Fruit fly (Drosophila melanogaster) whole organism, embryonic: Measurements from ENCODE around the gene HP5.
A peak's percentile ranks its signal among the peaks of the same experiment; 100 is the strongest.

Experiments
- Antp ChIP-seq: fragments of 200-800 bp; sonication (Bioruptor generic); optimal IDR thresholded peaks from 3 replicates; lab custom pipeline; 2016; ENCODE audit warnings: missing biosample characterization, missing genetic modification characterization
- Atf-2 ChIP-seq: fragments of 200-800 bp; sonication (Bioruptor generic); optimal IDR thresholded peaks from 2 replicates; lab custom pipeline; 2016; ENCODE audit warnings: missing biosample characterization, missing genetic modification characterization
- Bgb ChIP-seq: fragments of 200-800 bp; sonication (Bioruptor generic); IDR thresholded peaks from 2 replicates; pipeline ENCODE4 v1.3.6; 2022; ENCODE audit warnings: missing biosample characterization, missing genetic modification characterization; ENCODE audit not compliant: partially characterized antibody
- CG10321 ChIP-seq: fragments of 200-800 bp; sonication (Bioruptor generic); IDR thresholded peaks from 2 replicates; pipeline ENCODE4 v1.3.6; 2022; ENCODE audit warnings: missing biosample characterization, missing genetic modification characterization
- CG10959 ChIP-seq: fragments of 200-800 bp; sonication (Bioruptor generic); IDR thresholded peaks from 2 replicates; pipeline ENCODE4 v1.3.6; 2022; ENCODE audit warnings: missing biosample characterization, missing genetic modification characterization
- CG12155 ChIP-seq: fragments of 200-800 bp; sonication (Bioruptor generic); optimal IDR thresholded peaks from 3 replicates; lab custom pipeline; 2016; ENCODE audit warnings: missing biosample characterization, missing genetic modification characterization
- CG12744 ChIP-seq: fragments of 200-800 bp; sonication (Bioruptor generic); optimal IDR thresholded peaks from 2 replicates; lab custom pipeline; 2016; ENCODE audit warnings: missing biosample characterization, missing genetic modification characterization
- CG13123 ChIP-seq: fragments of 200-800 bp; sonication (Bioruptor generic); optimal IDR thresholded peaks from 2 replicates; lab custom pipeline; 2016; ENCODE audit warnings: missing biosample characterization, missing genetic modification characterization
- CG13424 ChIP-seq: fragments of 200-800 bp; sonication (Bioruptor generic); optimal IDR thresholded peaks from 2 replicates; lab custom pipeline; 2019; ENCODE audit warnings: missing biosample characterization, mild to moderate bottlenecking, missing genetic modification characterization, moderate library complexity
- CG18262 ChIP-seq: fragments of 200-800 bp; optimal IDR thresholded peaks from 3 replicates; lab custom pipeline; 2019; ENCODE audit warnings: missing biosample characterization, mild to moderate bottlenecking, missing genetic modification characterization, moderate library complexity
- CG18599 ChIP-seq: fragments of 200-800 bp; sonication (Bioruptor generic); optimal IDR thresholded peaks from 3 replicates; lab custom pipeline; 2017; ENCODE audit warnings: missing biosample characterization, missing genetic modification characterization, mild to moderate bottlenecking, moderate library complexity, missing genetic modification reagents
- CG33213 ChIP-seq: fragments of 200-800 bp; sonication (Bioruptor generic); optimal IDR thresholded peaks from 3 replicates; lab custom pipeline; 2016; ENCODE audit warnings: missing biosample characterization, missing genetic modification characterization
- CG5180 ChIP-seq: fragments of 200-800 bp; sonication (Bioruptor generic); optimal IDR thresholded peaks from 3 replicates; lab custom pipeline; 2017; ENCODE audit warnings: missing biosample characterization, missing genetic modification characterization, mild to moderate bottlenecking, moderate library complexity, missing genetic modification reagents
- CG6683 ChIP-seq: fragments of 200-800 bp; sonication (Bioruptor generic); optimal IDR thresholded peaks from 2 replicates; lab custom pipeline; 2017; ENCODE audit warnings: missing biosample characterization, mild to moderate bottlenecking, missing genetic modification characterization, missing genetic modification reagents
- CG6765 ChIP-seq: fragments of 200-800 bp; sonication (Bioruptor generic); optimal IDR thresholded peaks from 3 replicates; lab custom pipeline; 2017; ENCODE audit warnings: missing biosample characterization, mild to moderate bottlenecking, missing genetic modification characterization
- CG6854 ChIP-seq: fragments of 200-800 bp; sonication (Bioruptor generic); optimal IDR thresholded peaks from 3 replicates; lab custom pipeline; 2017; ENCODE audit warnings: missing biosample characterization, mild to moderate bottlenecking, missing genetic modification characterization
- CG9797 ChIP-seq: fragments of 200-800 bp; sonication (Bioruptor generic); optimal IDR thresholded peaks from 3 replicates; lab custom pipeline; 2018; ENCODE audit warnings: missing biosample characterization, mild to moderate bottlenecking, missing genetic modification characterization
- CrebB ChIP-seq: fragments of 200-800 bp; sonication (Bioruptor generic); optimal IDR thresholded peaks from 3 replicates; lab custom pipeline; 2018; ENCODE audit warnings: missing biosample characterization, mild to moderate bottlenecking, missing genetic modification characterization
- Hr39 ChIP-seq: fragments of >200 bp; optimal IDR thresholded peaks from 2 replicates; lab custom pipeline; 2017
- Kr ChIP-seq: fragments of 200-800 bp; sonication (Bioruptor generic); optimal IDR thresholded peaks from 2 replicates; lab custom pipeline; 2017; ENCODE audit warnings: missing biosample characterization, mild to moderate bottlenecking, missing genetic modification characterization
- Neu2 ChIP-seq: fragments of 200-800 bp; sonication (Bioruptor generic); optimal IDR thresholded peaks from 3 replicates; lab custom pipeline; 2016; ENCODE audit warnings: missing biosample characterization, missing genetic modification characterization, borderline replicate concordance
- Nf-YA ChIP-seq: fragments of 200-800 bp; sonication (Bioruptor generic); IDR thresholded peaks from 2 replicates; pipeline ENCODE4 v1.3.6; 2022; ENCODE audit warnings: missing biosample characterization, missing genetic modification characterization
- PHDP ChIP-seq: fragments of 200-800 bp; sonication (Bioruptor generic); optimal IDR thresholded peaks from 3 replicates; lab custom pipeline; 2018; ENCODE audit warnings: missing biosample characterization, mild to moderate bottlenecking, missing genetic modification characterization, moderate library complexity
- Rx ChIP-seq: fragments of 200-800 bp; sonication (Bioruptor generic); IDR thresholded peaks from 2 replicates; pipeline ENCODE4 v1.3.6; 2022; ENCODE audit warnings: missing biosample characterization, missing genetic modification characterization
- Sin3A ChIP-seq: fragments of >200 bp; optimal IDR thresholded peaks from 2 replicates; lab custom pipeline; 2018
- ap ChIP-seq: fragments of 200-800 bp; sonication (Bioruptor generic); IDR thresholded peaks from 2 replicates; pipeline ENCODE4 v1.3.6; 2022; ENCODE audit warnings: missing biosample characterization, missing genetic modification characterization
- ara ChIP-seq: fragments of 200-800 bp; sonication (Bioruptor generic); IDR thresholded peaks from 2 replicates; pipeline ENCODE4 v1.3.6; 2022; ENCODE audit warnings: missing biosample characterization, missing genetic modification characterization
- az2 ChIP-seq: fragments of 200-800 bp; sonication (Bioruptor generic); optimal IDR thresholded peaks from 3 replicates; lab custom pipeline; 2016; ENCODE audit warnings: missing biosample characterization, missing genetic modification characterization
- bbx ChIP-seq: fragments of 200-800 bp; sonication (Bioruptor generic); IDR thresholded peaks from 2 replicates; pipeline ENCODE4 v1.3.6; 2022; ENCODE audit warnings: missing biosample characterization, missing genetic modification characterization; ENCODE audit not compliant: partially characterized antibody
- fd3F ChIP-seq: fragments of 200-800 bp; sonication (Bioruptor generic); optimal IDR thresholded peaks from 2 replicates; lab custom pipeline; 2018; ENCODE audit warnings: missing biosample characterization, mild to moderate bottlenecking, missing genetic modification characterization, moderate library complexity
- gcm ChIP-seq: fragments of 200-800 bp; sonication (Bioruptor generic); optimal IDR thresholded peaks from 2 replicates; lab custom pipeline; 2019; ENCODE audit warnings: missing biosample characterization, mild to moderate bottlenecking, missing genetic modification characterization, moderate library complexity
- gro ChIP-seq: fragments of 200-800 bp; sonication (Bioruptor generic); optimal IDR thresholded peaks from 2 replicates; lab custom pipeline; 2016; ENCODE audit warnings: missing biosample characterization, missing genetic modification characterization
- ham ChIP-seq: fragments of 200-800 bp; sonication (Bioruptor generic); IDR thresholded peaks from 2 replicates; pipeline ENCODE4 v1.3.6; 2022; ENCODE audit warnings: missing biosample characterization, missing genetic modification characterization
- hkb ChIP-seq, 2 experiments: fragments of 200-800 bp in 1 of 2; fragments of >200 bp in 1 of 2; sonication (Bioruptor generic) in 1 of 2; IDR thresholded peaks in 1 of 2; optimal IDR thresholded peaks in 1 of 2; 2 replicates each; pipeline versions ENCODE4 v1.3.6 to Lab custom; 2017 to 2022; ENCODE audit warnings: missing biosample characterization in 1 of 2, missing genetic modification characterization in 1 of 2
- mld ChIP-seq: fragments of 200-800 bp; sonication (Bioruptor generic); IDR thresholded peaks from 3 replicates; pipeline ENCODE4 v1.3.6; 2022; ENCODE audit warnings: missing biosample characterization, missing genetic modification characterization; ENCODE audit not compliant: partially characterized antibody
- odd ChIP-seq: fragments of 200-800 bp; sonication (Bioruptor generic); optimal IDR thresholded peaks from 2 replicates; lab custom pipeline; 2017; ENCODE audit warnings: missing biosample characterization, mild to moderate bottlenecking, missing genetic modification characterization
- pnt ChIP-seq: fragments of 200-800 bp; sonication (Bioruptor generic); optimal IDR thresholded peaks from 3 replicates; lab custom pipeline; 2016; ENCODE audit warnings: missing biosample characterization, missing genetic modification characterization
- row ChIP-seq: fragments of 200-800 bp; sonication (Bioruptor generic); IDR thresholded peaks from 3 replicates; pipeline ENCODE4 v1.3.6; 2022; ENCODE audit warnings: missing biosample characterization, missing genetic modification characterization
- sr ChIP-seq: fragments of 200-800 bp; sonication (Bioruptor generic); IDR thresholded peaks from 3 replicates; pipeline ENCODE4 v1.3.6; 2022; ENCODE audit warnings: missing biosample characterization, missing genetic modification characterization
- stc ChIP-seq: fragments of 200-800 bp; sonication (Bioruptor generic); IDR thresholded peaks from 2 replicates; pipeline ENCODE4 v1.3.6; 2022; ENCODE audit warnings: missing biosample characterization, missing genetic modification characterization
- tio ChIP-seq: fragments of 200-800 bp; sonication (Bioruptor generic); optimal IDR thresholded peaks from 2 replicates; lab custom pipeline; 2017; ENCODE audit warnings: missing biosample characterization, missing genetic modification characterization, inconsistent platforms
- wor ChIP-seq: fragments of 200-800 bp; sonication (Bioruptor generic); IDR thresholded peaks from 2 replicates; pipeline ENCODE4 v1.3.6; 2022; ENCODE audit warnings: missing biosample characterization, missing genetic modification characterization
- z ChIP-seq: fragments of 200-800 bp; sonication (Bioruptor generic); IDR thresholded peaks from 3 replicates; pipeline ENCODE4 v1.3.6; 2022; ENCODE audit warnings: missing biosample characterization, missing genetic modification characterization

The HP5 gene

dm6 chrX:11454189-11454882 lies at the start of gene HP5, which contains the start of gene Evi5 (continued):
- TF ChIP-seq Rx (peak; percentile 41), CG6683 (GFP tag; lab: Kevin White, UChicago) (no peak), fd3F (GFP tag; lab: Kevin White, UChicago) (no peak), ap (peak; percentile 44; the same call in 1 of the 2 replicates), Antp (peak; percentile 61), CG18262 (tag; lab: Kevin White, UChicago) (peak; percentile 36), gro (GFP tag; lab: Kevin White, UChicago) (peak; percentile 67), stc (no peak), tio (GFP tag; lab: Kevin White, UChicago) (peak; percentile 33), CG9797 (peak; percentile 87), mld (GFP tag; lab: Robert Waterston, UW) (no peak), z (GFP tag; lab: Robert Waterston, UW) (no peak), hkb (optimal IDR thresholded peaks at IDR 0.05; lab: Kevin White, UChicago) (no peak), hkb (GFP tag; IDR thresholded peaks at IDR 0.05; lab: Robert Waterston, UW) (no peak), wor (GFP tag; lab: Robert Waterston, UW) (no peak; the same call in 1 of the 2 replicates), CG5180 (GFP tag; lab: Kevin White, UChicago) (no peak), Bgb (GFP tag; lab: Robert Waterston, UW) (peak; percentile 60; the same call in 1 of the 2 replicates), CG10321 (GFP tag; lab: Robert Waterston, UW) (no peak), row (peak; percentile 87), CrebB (tag; lab: Kevin White, UChicago) (no peak), gcm (GFP tag; lab: Kevin White, UChicago) (no peak), Kr (GFP tag; lab: Kevin White, UChicago) (no peak), CG13123 (no peak), CG13424 (tag; lab: Kevin White, UChicago) (peak; percentile 33), CG10959 (GFP tag; lab: Robert Waterston, UW) (no peak), CG12744 (no peak), pnt (GFP tag; lab: Kevin White, UChicago) (peak; percentile 31), CG12155 (GFP tag; lab: Kevin White, UChicago) (peak; percentile 44), CG33213 (GFP tag; lab: Kevin White, UChicago) (peak; percentile 55), Neu2 (no peak), bbx (GFP tag; lab: Robert Waterston, UW) (peak; percentile 56), PHDP (tag; lab: Kevin White, UChicago) (no peak), CG6765 (no peak), ara (no peak), Hr39 (lab: Kevin White, UChicago) (no peak), az2 (no peak), odd (no peak), sr (no peak), CG18599 (GFP tag; lab: Kevin White, UChicago) (no peak), CG6854 (peak; percentile 43), Atf-2 (GFP tag; lab: Kevin White, UChicago) (peak; percentile 30), ham (GFP tag; lab: Robert Waterston, UW) (no peak), Nf-YA (GFP tag; lab: Robert Waterston, UW) (no peak), Sin3A (lab: Kevin White, UChicago) (peak; percentile 80)
- TF ChIP-seq, all 482 proteins: peak for 249
